Worm (Caenorhabditis elegans): ENCODE measurements around the gene Y105C5B.1413.

DNA sequence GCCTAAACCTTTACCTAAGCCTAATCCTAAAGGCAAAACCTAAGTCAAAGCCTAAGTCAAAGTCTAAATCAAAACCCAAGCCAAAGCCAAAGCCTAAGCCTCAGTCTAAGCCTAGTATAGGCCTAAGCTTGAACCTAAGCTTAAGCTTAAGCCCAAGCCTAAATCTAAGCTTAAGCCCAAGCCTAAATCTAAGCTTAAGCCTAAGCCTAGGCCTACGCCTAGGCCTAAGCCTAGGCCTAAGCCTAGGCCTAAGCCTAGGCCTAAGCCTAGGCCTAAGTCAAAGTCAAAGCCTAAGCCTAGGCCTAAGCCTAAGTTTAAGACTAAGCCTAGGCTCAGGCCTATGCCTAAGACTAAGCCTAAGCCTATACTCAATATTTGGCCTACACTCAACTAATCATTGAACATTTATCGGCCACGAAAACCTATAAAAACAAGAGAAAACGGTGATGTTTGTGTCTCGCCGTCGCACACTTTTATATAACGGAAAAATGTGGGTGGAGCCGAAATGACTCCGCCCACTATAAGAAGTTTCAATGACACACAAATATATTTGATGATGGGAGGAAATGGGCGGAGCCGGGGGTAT, 11.5 kb downstream of the Y105C5B.1413 start:
- TF ChIP-seq ceh-39 (tag; optimal IDR thresholded peaks at IDR 0.05): no peak
- no peak for TF ChIP-seq elt-1 (tag; optimal IDR thresholded peaks at IDR 0.05; ENCODE audit: borderline replicate concordance, insufficient read depth)
- no peak for TF ChIP-seq nhr-28 (tag; optimal IDR thresholded peaks at IDR 0.05)
- TF ChIP-seq nhr-237 (tag; optimal IDR thresholded peaks at IDR 0.05): no peak
- TF ChIP-seq unc-62 (GFP tag; optimal IDR thresholded peaks at IDR 0.05): no peak
- no peak for TF ChIP-seq cnd-1 (tag; optimal IDR thresholded peaks at IDR 0.05)
- no peak for TF ChIP-seq ceh-83 (GFP tag; optimal IDR thresholded peaks at IDR 0.05)
- no peak for TF ChIP-seq nhr-76 (tag; optimal IDR thresholded peaks at IDR 0.05)
- no peak for TF ChIP-seq nhr-12 (tag; optimal IDR thresholded peaks at IDR 0.05)
- TF ChIP-seq pha-4 (tag; optimal IDR thresholded peaks at IDR 0.05): no peak
